Fruit fly (Drosophila melanogaster) whole organism, embryonic: ENCODE data around the gene CG11970.

Experiments used
- B-H1 ChIP-seq: fragments of 200-800 bp; sonication (Bioruptor generic); IDR thresholded peaks from 3 replicates; pipeline ENCODE4 v1.3.6; 2022; ENCODE audit warnings: missing biosample characterization, missing genetic modification characterization
- B-H2 ChIP-seq: fragments of 200-800 bp; sonication (Bioruptor generic); optimal IDR thresholded peaks from 2 replicates; lab custom pipeline; 2018; ENCODE audit warnings: missing biosample characterization, mild to moderate bottlenecking, missing genetic modification characterization
- BEAF-32 ChIP-seq: fragments of 200-800 bp; sonication (Bioruptor generic); optimal IDR thresholded peaks from 3 replicates; lab custom pipeline; 2017; ENCODE audit warnings: missing biosample characterization, missing genetic modification characterization, mild to moderate bottlenecking, moderate library complexity, missing genetic modification reagents
- Blimp-1 ChIP-seq: fragments of 200-800 bp; sonication (Bioruptor generic); optimal IDR thresholded peaks from 3 replicates; lab custom pipeline; 2018; ENCODE audit warnings: missing biosample characterization, missing genetic modification characterization, mild to moderate bottlenecking, moderate library complexity, missing genetic modification reagents
- CG10959 ChIP-seq: fragments of 200-800 bp; sonication (Bioruptor generic); IDR thresholded peaks from 2 replicates; pipeline ENCODE4 v1.3.6; 2022; ENCODE audit warnings: missing biosample characterization, missing genetic modification characterization
- CG11695 ChIP-seq: fragments of 200-800 bp; sonication (Bioruptor generic); IDR thresholded peaks from 3 replicates; pipeline ENCODE4 v1.3.6; 2022; ENCODE audit warnings: missing biosample characterization, missing genetic modification characterization
- CG12659 ChIP-seq: fragments of 200-800 bp; sonication (Bioruptor generic); optimal IDR thresholded peaks from 3 replicates; lab custom pipeline; 2017; ENCODE audit warnings: mild to moderate bottlenecking, missing biosample characterization, missing genetic modification reagents, missing genetic modification characterization
- CG12769 ChIP-seq: fragments of 200-800 bp; sonication (Bioruptor generic); optimal IDR thresholded peaks from 2 replicates; lab custom pipeline; 2019; ENCODE audit warnings: missing biosample characterization, mild to moderate bottlenecking, missing genetic modification characterization, moderate library complexity
- CG15514 ChIP-seq: fragments of 200-800 bp; sonication (Bioruptor generic); optimal IDR thresholded peaks from 3 replicates; lab custom pipeline; 2017; ENCODE audit warnings: missing biosample characterization, missing genetic modification characterization, mild to moderate bottlenecking, moderate library complexity, missing genetic modification reagents
- CG17359 ChIP-seq: fragments of 200-800 bp; sonication (Bioruptor generic); optimal IDR thresholded peaks from 3 replicates; lab custom pipeline; 2018; ENCODE audit warnings: missing biosample characterization, mild to moderate bottlenecking, missing genetic modification characterization, moderate library complexity
- CG1792 ChIP-seq: fragments of 200-800 bp; sonication (Bioruptor generic); optimal IDR thresholded peaks from 2 replicates; lab custom pipeline; 2016; ENCODE audit warnings: missing biosample characterization, missing genetic modification characterization
- CG18764 ChIP-seq: fragments of 200-800 bp; sonication (Bioruptor generic); optimal IDR thresholded peaks from 3 replicates; lab custom pipeline; 2016; ENCODE audit warnings: missing biosample characterization, missing genetic modification characterization
- CG2120 ChIP-seq: fragments of 200-800 bp; sonication (Bioruptor generic); optimal IDR thresholded peaks from 3 replicates; lab custom pipeline; 2016; ENCODE audit warnings: missing biosample characterization, missing genetic modification characterization
- CG3065 ChIP-seq: fragments of 200-800 bp; sonication (Bioruptor generic); optimal IDR thresholded peaks from 2 replicates; lab custom pipeline; 2016; ENCODE audit warnings: missing biosample characterization, missing genetic modification characterization
- CG33213 ChIP-seq: fragments of 200-800 bp; sonication (Bioruptor generic); optimal IDR thresholded peaks from 3 replicates; lab custom pipeline; 2016; ENCODE audit warnings: missing biosample characterization, missing genetic modification characterization
- CG34422 ChIP-seq: fragments of 200-800 bp; sonication (Bioruptor generic); IDR thresholded peaks from 3 replicates; pipeline ENCODE4 v1.3.6; 2022; ENCODE audit warnings: missing biosample characterization, missing genetic modification characterization
- CG3847 ChIP-seq: fragments of 200-800 bp; sonication (Bioruptor generic); IDR thresholded peaks from 2 replicates; pipeline ENCODE4 v1.3.6; 2022; ENCODE audit warnings: missing biosample characterization, missing genetic modification characterization
- CG4404 ChIP-seq: fragments of 200-800 bp; sonication (Bioruptor generic); IDR thresholded peaks from 2 replicates; pipeline ENCODE4 v1.3.6; 2022; ENCODE audit warnings: missing biosample characterization, missing genetic modification characterization
- CG5180 ChIP-seq: fragments of 200-800 bp; sonication (Bioruptor generic); optimal IDR thresholded peaks from 3 replicates; lab custom pipeline; 2017; ENCODE audit warnings: missing biosample characterization, missing genetic modification characterization, mild to moderate bottlenecking, moderate library complexity, missing genetic modification reagents
- CG7786 ChIP-seq: fragments of 200-800 bp; sonication (Bioruptor generic); optimal IDR thresholded peaks from 2 replicates; lab custom pipeline; 2016; ENCODE audit warnings: missing biosample characterization, missing genetic modification characterization
- CG7839 ChIP-seq: fragments of 200-800 bp; sonication (Bioruptor generic); optimal IDR thresholded peaks from 3 replicates; lab custom pipeline; 2018; ENCODE audit warnings: missing biosample characterization, mild to moderate bottlenecking, missing genetic modification characterization, moderate library complexity
- CkIIα-i1 ChIP-seq: fragments of 200-800 bp; sonication (Bioruptor generic); IDR thresholded peaks from 2 replicates; pipeline ENCODE4 v1.3.6; 2022; ENCODE audit warnings: missing biosample characterization, missing genetic modification characterization
- Dp ChIP-seq: fragments of 200-800 bp; sonication (Bioruptor generic); optimal IDR thresholded peaks from 2 replicates; lab custom pipeline; 2018; ENCODE audit warnings: missing biosample characterization, mild to moderate bottlenecking, missing genetic modification characterization, moderate library complexity
- Dref ChIP-seq: fragments of 200-800 bp; sonication (Bioruptor generic); IDR thresholded peaks from 2 replicates; pipeline ENCODE4 v1.3.6; 2022; ENCODE audit warnings: missing biosample characterization, missing genetic modification characterization
- E2f2 ChIP-seq: fragments of 200-800 bp; sonication (Bioruptor generic); IDR thresholded peaks from 2 replicates; pipeline ENCODE4 v1.3.6; 2022; ENCODE audit warnings: missing biosample characterization, missing genetic modification characterization
- Elba2 ChIP-seq: fragments of 200-800 bp; sonication (Bioruptor generic); optimal IDR thresholded peaks from 3 replicates; lab custom pipeline; 2016; ENCODE audit warnings: missing biosample characterization, missing genetic modification characterization
- Ets97D ChIP-seq: fragments of 200-800 bp; sonication (Bioruptor generic); optimal IDR thresholded peaks from 3 replicates; lab custom pipeline; 2016; ENCODE audit warnings: missing biosample characterization, missing genetic modification characterization
- HLHmδ ChIP-seq: fragments of 200-800 bp; sonication (Bioruptor generic); optimal IDR thresholded peaks from 2 replicates; lab custom pipeline; 2018; ENCODE audit warnings: missing biosample characterization, mild to moderate bottlenecking, missing genetic modification characterization, moderate library complexity
- HmgZ ChIP-seq: fragments of 200-800 bp; sonication (Bioruptor generic); optimal IDR thresholded peaks from 2 replicates; lab custom pipeline; 2018; ENCODE audit warnings: missing biosample characterization, mild to moderate bottlenecking, missing genetic modification characterization
- Lhr ChIP-seq: fragments of 200-800 bp; sonication (Bioruptor generic); optimal IDR thresholded peaks from 3 replicates; lab custom pipeline; 2017; ENCODE audit warnings: mild to moderate bottlenecking, missing biosample characterization, missing genetic modification reagents, missing genetic modification characterization
- MBD-R2 ChIP-seq: fragments of 200-800 bp; sonication (Bioruptor generic); IDR thresholded peaks from 2 replicates; pipeline ENCODE4 v1.3.6; 2022; ENCODE audit warnings: missing biosample characterization, missing genetic modification characterization
- MESR4 ChIP-seq: fragments of 200-800 bp; sonication (Bioruptor generic); optimal IDR thresholded peaks from 2 replicates; lab custom pipeline; 2018; ENCODE audit warnings: missing biosample characterization, mild to moderate bottlenecking, missing genetic modification characterization, moderate library complexity
- Mad ChIP-seq: fragments of 200-800 bp; sonication (Bioruptor generic); optimal IDR thresholded peaks from 2 replicates; lab custom pipeline; 2016; ENCODE audit warnings: missing biosample characterization, missing genetic modification characterization
- Med ChIP-seq: fragments of 200-800 bp; sonication (Bioruptor generic); peaks from one replicate; lab custom pipeline; 2016; ENCODE audit warnings: missing biosample characterization, missing genetic modification characterization, mild to moderate bottlenecking, inconsistent platforms, moderate library complexity
- Neu2 ChIP-seq: fragments of 200-800 bp; sonication (Bioruptor generic); optimal IDR thresholded peaks from 3 replicates; lab custom pipeline; 2016; ENCODE audit warnings: missing biosample characterization, missing genetic modification characterization, borderline replicate concordance
- Spps ChIP-seq: fragments of 200-800 bp; sonication (Bioruptor generic); optimal IDR thresholded peaks from 2 replicates; lab custom pipeline; 2018; ENCODE audit warnings: missing biosample characterization, mild to moderate bottlenecking, missing genetic modification characterization
- dati ChIP-seq: fragments of 200-800 bp; sonication (Bioruptor generic); IDR thresholded peaks from 2 replicates; pipeline ENCODE4 v1.3.6; 2022; ENCODE audit warnings: missing biosample characterization, missing genetic modification characterization
- gcm2 ChIP-seq: fragments of 200-800 bp; sonication (Bioruptor generic); optimal IDR thresholded peaks from 2 replicates; lab custom pipeline; 2016; ENCODE audit warnings: missing biosample characterization, missing genetic modification characterization
- gfzf ChIP-seq: fragments of 200-800 bp; sonication (Bioruptor generic); optimal IDR thresholded peaks from 2 replicates; lab custom pipeline; 2016; ENCODE audit warnings: missing biosample characterization, mild to moderate bottlenecking, missing genetic modification characterization, moderate library complexity
- jing ChIP-seq: fragments of 200-800 bp; sonication (Bioruptor generic); optimal IDR thresholded peaks from 2 replicates; lab custom pipeline; 2018; ENCODE audit warnings: missing biosample characterization, mild to moderate bottlenecking, missing genetic modification characterization
- kay ChIP-seq: fragments of 200-800 bp; sonication (Bioruptor generic); optimal IDR thresholded peaks from 2 replicates; lab custom pipeline; 2016; ENCODE audit warnings: missing biosample characterization, missing genetic modification characterization
- nom ChIP-seq: fragments of 200-800 bp; sonication (Bioruptor generic); optimal IDR thresholded peaks from 2 replicates; lab custom pipeline; 2017; ENCODE audit warnings: missing biosample characterization, missing genetic modification characterization, mild to moderate bottlenecking, moderate library complexity, missing genetic modification reagents
- pita ChIP-seq: fragments of 200-800 bp; sonication (Bioruptor generic); optimal IDR thresholded peaks from 2 replicates; lab custom pipeline; 2017; ENCODE audit warnings: missing biosample characterization, mild to moderate bottlenecking, missing genetic modification characterization
- sc ChIP-seq, 3 experiments: fragments of >200 bp in 2 of 3; fragments of 200-800 bp in 1 of 3; sonication (Bioruptor generic) in 1 of 3; optimal IDR thresholded peaks; 2 replicates in 2 of 3; 3 replicates in 1 of 3; lab custom pipeline; 2017; ENCODE audit warnings: mild to moderate bottlenecking in 1 of 3, missing biosample characterization in 1 of 3, missing genetic modification characterization in 1 of 3, missing genetic modification reagents in 1 of 3
- stwl ChIP-seq: fragments of 200-800 bp; sonication (Bioruptor generic); optimal IDR thresholded peaks from 3 replicates; lab custom pipeline; 2018; ENCODE audit warnings: missing biosample characterization, mild to moderate bottlenecking, missing genetic modification characterization, moderate library complexity
- sug ChIP-seq: fragments of 200-800 bp; optimal IDR thresholded peaks from 2 replicates; lab custom pipeline; 2019; ENCODE audit warnings: missing biosample characterization, mild to moderate bottlenecking, missing genetic modification characterization, moderate library complexity
- tap ChIP-seq: fragments of 200-800 bp; optimal IDR thresholded peaks from 3 replicates; lab custom pipeline; 2019; ENCODE audit warnings: missing biosample characterization, mild to moderate bottlenecking, missing genetic modification characterization, moderate library complexity
- unpg ChIP-seq: fragments of 200-800 bp; sonication (Bioruptor generic); optimal IDR thresholded peaks from 3 replicates; lab custom pipeline; 2018; ENCODE audit warnings: missing biosample characterization, mild to moderate bottlenecking, missing genetic modification characterization, moderate library complexity

Gene CG11970

dm6 chr3R:9007258-9007657 is 22.7 kb downstream of the CG11970 start (continued):
- TF ChIP-seq unpg (GFP tag; lab: Kevin White, UChicago) = no peak
- TF ChIP-seq CkIIα-i1 (GFP tag; lab: Robert Waterston, UW) = no peak

- peak; percentile 41 for TF ChIP-seq stwl (tag; lab: Kevin White, UChicago)
- no peak for TF ChIP-seq CG3065 (GFP tag; lab: Kevin White, UChicago)
- peak; percentile 30 for TF ChIP-seq BEAF-32
- peak; percentile 44 for TF ChIP-seq nom (GFP tag; lab: Kevin White, UChicago)
- TF ChIP-seq CG2120 = peak; percentile 15
- no peak for TF ChIP-seq CG34422 (GFP tag; lab: Robert Waterston, UW)
- no peak for TF ChIP-seq CG17359 (tag; lab: Kevin White, UChicago)
- TF ChIP-seq gcm2 (GFP tag; lab: Kevin White, UChicago) = no peak
- no peak for TF ChIP-seq Blimp-1
- no peak for TF ChIP-seq HLHmδ (GFP tag; lab: Kevin White, UChicago)
- no peak for TF ChIP-seq CG7786
- TF ChIP-seq CG7839 (tag; lab: Kevin White, UChicago) = no peak
- no peak for TF ChIP-seq CG1792 (GFP tag; lab: Kevin White, UChicago)
- peak; percentile 54 for TF ChIP-seq B-H2
- TF ChIP-seq CG4404 = no peak
- peak; percentile 73 for TF ChIP-seq Ets97D (GFP tag; lab: Kevin White, UChicago)
- TF ChIP-seq HmgZ = peak; percentile 60
- peak; percentile 19 for TF ChIP-seq CG12659
- TF ChIP-seq Med (GFP tag; lab: Kevin White, UChicago) = peak; percentile 53
- no peak for TF ChIP-seq CG12769
- TF ChIP-seq CkIIα-i1 (GFP tag; lab: Robert Waterston, UW) = no peak
- TF ChIP-seq CG11695 (GFP tag; lab: Robert Waterston, UW) = no peak
- no peak for TF ChIP-seq dati (GFP tag; lab: Robert Waterston, UW)
- TF ChIP-seq Elba2 (GFP tag; lab: Kevin White, UChicago) = peak; percentile 22
- peak; percentile 42; the same call in 1 of the 2 replicates for TF ChIP-seq CG3847 (GFP tag; lab: Robert Waterston, UW)
- peak; percentile 82 for TF ChIP-seq Dp (GFP tag; lab: Kevin White, UChicago)
- TF ChIP-seq Dref (GFP tag; lab: Robert Waterston, UW) = no peak
- peak; percentile 28 for TF ChIP-seq pita (GFP tag; lab: Kevin White, UChicago)
- no peak for TF ChIP-seq jing (GFP tag; lab: Kevin White, UChicago)
- no peak for TF ChIP-seq tap
- TF ChIP-seq kay = no peak
- TF ChIP-seq MESR4 (GFP tag; lab: Kevin White, UChicago) = peak; percentile 18
- peak; percentile 79 for TF ChIP-seq CG15514
- TF ChIP-seq Lhr (GFP tag; lab: Kevin White, UChicago) = peak; percentile 55
- no peak for TF ChIP-seq Mad (GFP tag; lab: Kevin White, UChicago)
- TF ChIP-seq sug (tag; lab: Kevin White, UChicago) = peak; percentile 37
- no peak for TF ChIP-seq CG10959
- no peak for TF ChIP-seq CG33213 (GFP tag; lab: Kevin White, UChicago)
- no peak for TF ChIP-seq sc (optimal IDR thresholded peaks at IDR 0.05; lab: Kevin White, UChicago)
- no peak for TF ChIP-seq sc (GFP tag; optimal IDR thresholded peaks at IDR 0.05; lab: Kevin White, UChicago)
- no peak for TF ChIP-seq B-H1 (GFP tag; lab: Robert Waterston, UW)
- TF ChIP-seq CG5180 (GFP tag; lab: Kevin White, UChicago) = no peak
- no peak for TF ChIP-seq CG18764
- no peak for TF ChIP-seq Spps
- TF ChIP-seq E2f2 (GFP tag; lab: Robert Waterston, UW) = peak; percentile 81
- TF ChIP-seq Neu2 (GFP tag; lab: Kevin White, UChicago) = no peak
- peak; percentile 61 for TF ChIP-seq MBD-R2 (GFP tag; lab: Robert Waterston, UW)
- TF ChIP-seq gfzf (GFP tag; lab: Kevin White, UChicago) = peak; percentile 81
Observed at dm6 chr3R:9008202-9008601, 23.7 kb downstream of the CG11970 start, which contains the start of gene CG11983. Gene CG11983, plus strand, starts transcription at chr3R:9008321.
